Fruit fly (Drosophila melanogaster): ENCODE measurements around the gene Seipin.

The Seipin gene

DNA sequence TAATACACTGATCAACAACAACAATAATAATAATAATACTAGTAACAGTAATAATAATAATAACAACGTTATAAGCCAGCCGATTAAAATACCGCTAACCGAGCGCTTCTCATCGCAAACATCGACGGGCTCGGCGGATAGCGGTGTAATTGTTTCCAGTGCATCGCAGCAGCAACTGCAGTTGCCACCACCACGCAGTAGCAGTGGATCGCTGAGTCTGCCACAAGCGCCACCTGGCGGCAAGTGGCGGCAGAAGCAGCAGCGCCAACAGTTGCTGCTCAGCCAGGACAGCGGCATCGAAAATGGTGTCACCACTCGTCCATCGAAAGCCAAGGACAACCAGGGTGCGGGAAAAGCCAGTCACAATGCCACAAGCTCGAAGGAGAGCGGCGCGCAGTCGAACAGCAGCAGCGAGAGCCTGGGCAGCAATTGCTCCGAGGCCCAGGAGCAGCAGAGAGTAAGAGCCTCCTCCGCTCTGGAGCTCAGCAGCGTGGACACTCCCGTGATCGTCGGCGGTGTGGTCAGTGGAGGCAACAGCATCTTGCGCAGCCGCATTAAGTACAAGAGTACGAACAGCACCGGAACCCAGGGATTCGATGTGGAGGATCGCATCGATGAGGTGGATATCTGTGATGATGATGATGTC, 40.0 kb downstream of the Seipin start (continued):
- TF ChIP-seq Ets96B (tag; optimal IDR thresholded peaks at IDR 0.05) (no peak), pdm3 (GFP tag; optimal IDR thresholded peaks at IDR 0.05) (peak; percentile 19), CG6808 (GFP tag; optimal IDR thresholded peaks at IDR 0.05) (peak; percentile 31), CG3919 (GFP tag; optimal IDR thresholded peaks at IDR 0.05) (peak; percentile 55), ss (GFP tag; optimal IDR thresholded peaks at IDR 0.05) (peak; percentile 23 to 48), CG6792 (GFP tag; optimal IDR thresholded peaks at IDR 0.05) (peak; percentile 17), esn (GFP tag; optimal IDR thresholded peaks at IDR 0.05) (no peak), net (GFP tag; optimal IDR thresholded peaks at IDR 0.05) (peak; percentile 43), CG15336 (GFP tag; IDR thresholded peaks at IDR 0.05) (peak; percentile 46), CG10669 (GFP tag; optimal IDR thresholded peaks at IDR 0.05) (peak; percentile 25), Met (GFP tag; optimal IDR thresholded peaks at IDR 0.05) (no peak), Eip75B (GFP tag; optimal IDR thresholded peaks at IDR 0.05) (no peak), svp (GFP tag) (peak; percentile 51), Gug (GFP tag; IDR thresholded peaks at IDR 0.05) (no peak)

DNA sequence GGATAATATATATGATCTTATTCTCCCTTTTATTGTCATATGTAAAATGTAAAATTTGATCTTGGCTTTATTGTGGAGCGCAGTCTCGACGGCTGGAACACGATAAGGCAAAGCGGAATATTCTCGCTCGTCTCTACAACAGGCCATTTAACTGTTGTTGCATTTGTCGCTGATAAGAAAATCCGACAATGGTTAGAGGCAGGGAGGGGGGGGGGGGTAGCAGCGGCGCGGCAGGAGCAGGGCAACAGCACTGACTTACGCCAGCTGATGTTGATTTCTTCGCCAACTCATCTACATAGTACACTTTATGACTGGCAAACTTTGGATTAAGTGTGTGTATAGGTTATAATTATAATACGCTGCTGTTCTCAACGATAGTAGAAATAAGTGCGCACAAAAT, 42.2 kb downstream of the Seipin start:
- TF ChIP-seq svp (GFP tag) (peak; percentile 51), CG6163 (GFP tag; IDR thresholded peaks at IDR 0.05) (no peak), fkh (GFP tag; optimal IDR thresholded peaks at IDR 0.05) (peak; percentile 25), Eip78C (GFP tag) (peak; percentile 28)

DNA sequence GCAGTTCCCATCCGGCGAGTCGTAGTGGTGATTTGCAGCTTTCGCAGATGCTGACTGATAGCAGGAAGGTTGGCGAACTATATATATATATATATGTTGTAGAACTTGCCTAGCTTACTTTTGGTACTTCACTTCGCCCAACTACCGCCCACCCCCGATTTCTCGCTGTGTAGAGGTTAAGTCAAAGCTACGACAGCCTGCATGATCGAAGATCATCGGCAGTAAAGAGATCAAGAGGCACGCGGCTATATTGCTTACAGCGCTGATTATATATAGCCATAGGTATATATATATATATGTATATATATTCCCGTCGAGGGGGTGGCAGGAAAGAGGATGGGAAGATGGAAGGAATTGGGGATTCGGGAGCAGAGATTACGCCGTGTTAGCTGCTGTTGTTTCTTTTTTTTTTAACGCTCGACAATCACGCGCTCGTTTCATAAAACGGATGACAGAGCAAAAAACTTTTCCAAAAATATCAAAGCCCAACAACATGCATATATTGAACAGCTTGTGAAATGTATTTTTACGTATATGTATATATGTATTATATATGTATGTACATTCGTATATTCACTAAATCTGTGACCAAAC, 43.0 kb downstream of the Seipin start:
- TF ChIP-seq pdm3 (GFP tag; optimal IDR thresholded peaks at IDR 0.05) (no peak), svp (GFP tag) (peak; percentile 96)

DNA sequence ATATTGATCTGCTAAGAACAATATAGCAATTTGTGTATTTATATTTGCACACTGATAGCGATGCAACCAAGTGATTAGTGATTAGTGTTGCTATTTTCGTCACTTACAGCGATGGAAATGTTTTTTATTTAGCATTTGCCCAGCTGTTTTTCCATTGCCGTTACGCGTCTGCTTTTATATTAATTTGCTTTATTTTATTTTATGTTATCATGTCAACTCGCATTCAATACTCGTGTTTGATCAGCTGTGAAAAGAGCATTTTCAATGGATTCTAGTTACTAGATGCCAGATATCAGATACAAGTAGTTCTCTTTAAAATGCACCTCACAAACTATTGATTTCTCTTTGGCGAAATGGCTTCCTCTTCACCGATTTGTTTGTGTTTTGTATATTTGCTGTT, 43.8 kb downstream of the Seipin start:
- TF ChIP-seq fkh (GFP tag; optimal IDR thresholded peaks at IDR 0.05) (peak; percentile 55), fd85E (GFP tag; optimal IDR thresholded peaks at IDR 0.05) (no peak)

Data from whole organism, prepupa.